Fruit fly (Drosophila melanogaster) whole organism, prepupa: ENCODE measurements around the gene Osi24.

Source experiments
- Blimp-1 ChIP-seq: fragments of 200-800 bp; sonication (Bioruptor generic); optimal IDR thresholded peaks from 3 replicates; lab custom pipeline; 2017; ENCODE audit warnings: missing biosample characterization, missing genetic modification characterization, mild to moderate bottlenecking, moderate library complexity, missing genetic modification reagents
- CG10631 ChIP-seq: fragments of 200-800 bp; sonication (Bioruptor generic); optimal IDR thresholded peaks from 2 replicates; lab custom pipeline; 2016; ENCODE audit warnings: missing biosample characterization, missing genetic modification characterization
- CG10669 ChIP-seq: fragments of 200-800 bp; sonication (Bioruptor generic); optimal IDR thresholded peaks from 3 replicates; lab custom pipeline; 2018; ENCODE audit warnings: missing biosample characterization, mild to moderate bottlenecking, missing genetic modification characterization, moderate library complexity
- CG11762 ChIP-seq: fragments of 200-800 bp; sonication (Bioruptor generic); optimal IDR thresholded peaks from 3 replicates; lab custom pipeline; 2016; ENCODE audit warnings: missing biosample characterization, missing genetic modification characterization; ENCODE audit not compliant: insufficient read depth
- CG15336 ChIP-seq: fragments of 200-800 bp; sonication (Bioruptor generic); IDR thresholded peaks from 2 replicates; pipeline ENCODE4 v1.3.6; 2022; ENCODE audit warnings: missing biosample characterization, missing genetic modification characterization
- CG1621 ChIP-seq: fragments of 200-800 bp; sonication (Bioruptor generic); optimal IDR thresholded peaks from 3 replicates; lab custom pipeline; 2018; ENCODE audit warnings: missing biosample characterization, mild to moderate bottlenecking, missing genetic modification characterization
- CG16779 ChIP-seq: fragments of 200-800 bp; sonication (Bioruptor generic); optimal IDR thresholded peaks from 3 replicates; lab custom pipeline; 2017; ENCODE audit warnings: missing biosample characterization, mild to moderate bottlenecking, missing genetic modification characterization
- CG31627 ChIP-seq: fragments of 200-800 bp; sonication (Bioruptor generic); optimal IDR thresholded peaks from 3 replicates; lab custom pipeline; 2016; ENCODE audit warnings: missing biosample characterization, missing genetic modification characterization
- CG32006 ChIP-seq: fragments of 200-800 bp; sonication (Bioruptor generic); optimal IDR thresholded peaks from 3 replicates; lab custom pipeline; 2017; ENCODE audit warnings: missing biosample characterization, mild to moderate bottlenecking, missing genetic modification characterization
- CG3919 ChIP-seq: fragments of 200-800 bp; sonication (Bioruptor generic); optimal IDR thresholded peaks from 3 replicates; lab custom pipeline; 2016; ENCODE audit warnings: missing biosample characterization, missing genetic modification characterization
- CG4318 ChIP-seq: fragments of 200-800 bp; sonication (Bioruptor generic); optimal IDR thresholded peaks from 3 replicates; lab custom pipeline; 2017; ENCODE audit warnings: missing biosample characterization, mild to moderate bottlenecking, missing genetic modification characterization
- CG6163 ChIP-seq: fragments of 200-800 bp; sonication (Bioruptor generic); IDR thresholded peaks from 3 replicates; pipeline ENCODE4 v1.3.6; 2022; ENCODE audit warnings: missing biosample characterization, missing genetic modification characterization
- CG6276 ChIP-seq: fragments of 200-800 bp; sonication (Bioruptor generic); optimal IDR thresholded peaks from 2 replicates; lab custom pipeline; 2017; ENCODE audit warnings: missing biosample characterization, mild to moderate bottlenecking, missing genetic modification characterization
- CG6792 ChIP-seq: fragments of 200-800 bp; sonication (Bioruptor generic); optimal IDR thresholded peaks from 3 replicates; lab custom pipeline; 2016; ENCODE audit warnings: missing biosample characterization, missing genetic modification characterization
- CG7368 ChIP-seq: fragments of 200-800 bp; sonication (Bioruptor generic); optimal IDR thresholded peaks from 3 replicates; lab custom pipeline; 2016; ENCODE audit warnings: missing biosample characterization, missing genetic modification characterization
- CG8119 ChIP-seq: fragments of 200-800 bp; sonication (Bioruptor generic); IDR thresholded peaks from 3 replicates; pipeline ENCODE4 v1.3.6; 2022; ENCODE audit warnings: missing biosample characterization, missing genetic modification characterization
- CG8319 ChIP-seq: fragments of 200-800 bp; sonication (Bioruptor generic); optimal IDR thresholded peaks from 3 replicates; lab custom pipeline; 2016; ENCODE audit warnings: missing biosample characterization, missing genetic modification characterization
- CG8632 ChIP-seq: fragments of 200-800 bp; sonication (Bioruptor generic); optimal IDR thresholded peaks from 3 replicates; lab custom pipeline; 2016; ENCODE audit warnings: missing biosample characterization, missing genetic modification characterization
- Eip78C ChIP-seq: fragments of 200-800 bp; sonication (Bioruptor generic); peaks from one replicate; lab custom pipeline; 2016; ENCODE audit warnings: missing biosample characterization, missing genetic modification characterization
- Eip93F ChIP-seq: fragments of 200-800 bp; sonication (Bioruptor generic); optimal IDR thresholded peaks from 2 replicates; lab custom pipeline; 2016; ENCODE audit warnings: missing biosample characterization, mild to moderate bottlenecking, missing genetic modification characterization
- Hr38 ChIP-seq: sonication (Bioruptor generic); optimal IDR thresholded peaks from 2 replicates; lab custom pipeline; 2016; ENCODE audit warnings: missing biosample characterization, missing genetic modification characterization
- Hr4 ChIP-seq: fragments of 200-800 bp; sonication (Bioruptor generic); optimal IDR thresholded peaks from 3 replicates; lab custom pipeline; 2016; ENCODE audit warnings: missing biosample characterization, missing genetic modification characterization
- Met ChIP-seq: fragments of 200-800 bp; sonication (Bioruptor generic); optimal IDR thresholded peaks from 3 replicates; lab custom pipeline; 2016; ENCODE audit warnings: missing biosample characterization, missing genetic modification characterization
- OdsH ChIP-seq: fragments of 200-800 bp; sonication (Bioruptor generic); optimal IDR thresholded peaks from 3 replicates; lab custom pipeline; 2016; ENCODE audit warnings: missing biosample characterization, missing genetic modification characterization
- Smox ChIP-seq: fragments of 200-800 bp; sonication (Bioruptor generic); optimal IDR thresholded peaks from 3 replicates; lab custom pipeline; 2016; ENCODE audit warnings: missing biosample characterization, missing genetic modification characterization
- Sox14 ChIP-seq: fragments of 200-800 bp; sonication (Bioruptor generic); optimal IDR thresholded peaks from 3 replicates; lab custom pipeline; 2016; ENCODE audit warnings: missing biosample characterization, missing genetic modification characterization
- Sox15 ChIP-seq: fragments of 200-800 bp; sonication (Bioruptor generic); optimal IDR thresholded peaks from 3 replicates; lab custom pipeline; 2016; ENCODE audit warnings: missing biosample characterization, missing genetic modification characterization
- achi ChIP-seq: fragments of 200-800 bp; sonication (Bioruptor generic); optimal IDR thresholded peaks from 3 replicates; lab custom pipeline; 2016; ENCODE audit warnings: missing biosample characterization, missing genetic modification characterization
- acj6 ChIP-seq: fragments of 200-800 bp; sonication (Bioruptor generic); optimal IDR thresholded peaks from 3 replicates; lab custom pipeline; 2016; ENCODE audit warnings: missing biosample characterization, missing genetic modification characterization
- eg ChIP-seq: fragments of 200-800 bp; sonication (Bioruptor generic); IDR thresholded peaks from 3 replicates; pipeline ENCODE4 v1.3.6; 2022; ENCODE audit warnings: missing biosample characterization, missing genetic modification characterization
- esn ChIP-seq: fragments of 200-800 bp; sonication (Bioruptor generic); optimal IDR thresholded peaks from 2 replicates; lab custom pipeline; 2016; ENCODE audit warnings: missing biosample characterization, mild to moderate bottlenecking, missing genetic modification characterization, moderate library complexity
- lz ChIP-seq: fragments of 200-800 bp; sonication (Bioruptor generic); optimal IDR thresholded peaks from 3 replicates; lab custom pipeline; 2016; ENCODE audit warnings: missing biosample characterization, missing genetic modification characterization
- pdm3 ChIP-seq: fragments of 200-800 bp; sonication (Bioruptor generic); optimal IDR thresholded peaks from 3 replicates; lab custom pipeline; 2016; ENCODE audit warnings: missing biosample characterization, missing genetic modification characterization
- salr ChIP-seq, 2 experiments: fragments of 200-800 bp; sonication (Bioruptor generic); optimal IDR thresholded peaks; 3 replicates each; lab custom pipeline; 2016 to 2018; ENCODE audit warnings: missing biosample characterization in 2 of 2, missing genetic modification characterization in 2 of 2, mild to moderate bottlenecking in 1 of 2
- spab ChIP-seq: fragments of 200-800 bp; sonication (Bioruptor generic); optimal IDR thresholded peaks from 2 replicates; lab custom pipeline; 2017; ENCODE audit warnings: missing biosample characterization, mild to moderate bottlenecking, missing genetic modification characterization, missing genetic modification reagents
- ss ChIP-seq, 2 experiments: fragments of 200-800 bp; sonication (Bioruptor generic); optimal IDR thresholded peaks; 2 replicates in 1 of 2; 3 replicates in 1 of 2; lab custom pipeline; 2017 to 2018; ENCODE audit warnings: mild to moderate bottlenecking in 2 of 2, missing biosample characterization in 2 of 2, missing genetic modification characterization in 2 of 2, moderate library complexity in 1 of 2
- svp ChIP-seq: fragments of 200-800 bp; sonication (Bioruptor generic); peaks from one replicate; lab custom pipeline; 2016; ENCODE audit warnings: missing biosample characterization, missing genetic modification characterization

Osi24 gene

DNA sequence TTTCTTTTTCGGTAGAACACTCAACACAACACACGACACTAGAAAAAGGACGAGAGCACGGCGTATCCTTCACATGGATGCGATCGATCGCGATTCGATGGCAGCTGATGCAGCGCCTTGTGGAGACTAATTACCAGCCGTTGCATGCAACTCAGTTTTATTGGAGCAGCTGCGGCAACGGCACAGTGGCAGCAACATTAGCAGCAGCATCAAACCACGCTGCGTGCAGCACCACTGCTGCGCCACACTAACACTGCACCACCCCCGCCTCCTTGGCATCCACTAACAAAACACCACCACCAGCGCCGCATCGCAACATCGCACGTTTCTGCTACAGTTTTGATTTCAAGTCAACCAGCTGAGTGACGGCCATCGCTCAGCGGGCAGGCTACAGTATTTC, 23.1 kb downstream of the Osi24 start, which contains the start of gene Osi4:
Osi4 (minus strand) TSS at position 101 of the 400 bp plus-strand sequence.
- TF ChIP-seq Smox: no peak
- no peak for TF ChIP-seq Sox15
- no peak for TF ChIP-seq CG6792 (GFP tag; lab: Kevin White, UChicago)
- no peak for TF ChIP-seq spab (GFP tag; lab: Kevin White, UChicago)

- TF ChIP-seq CG8319 (GFP tag; lab: Kevin White, UChicago): no peak
- TF ChIP-seq Eip93F: no peak
- no peak for TF ChIP-seq CG7368 (GFP tag; lab: Kevin White, UChicago)
- peak; percentile 66 for TF ChIP-seq CG4318 (GFP tag; lab: Kevin White, UChicago)
- TF ChIP-seq CG32006 (GFP tag; lab: Kevin White, UChicago): peak; percentile 77
- no peak for TF ChIP-seq eg (GFP tag; lab: Robert Waterston, UW)
- peak; percentile 68 for TF ChIP-seq Eip78C (GFP tag; lab: Kevin White, UChicago)
- TF ChIP-seq pdm3 (GFP tag; lab: Kevin White, UChicago): no peak
- peak; percentile 18 for TF ChIP-seq acj6 (GFP tag; lab: Kevin White, UChicago)
- TF ChIP-seq ss (GFP tag; optimal IDR thresholded peaks at IDR 0.05; lab: Kevin White, UChicago): no peak
- 0 out of 2 replicates have a peak, but pooled peaks have one; percentile 25 for TF ChIP-seq CG15336 (GFP tag; lab: Robert Waterston, UW)
- no peak for TF ChIP-seq CG31627
- peak; percentile 5 for TF ChIP-seq CG3919
- TF ChIP-seq OdsH (GFP tag; lab: Kevin White, UChicago): peak; percentile 10
- TF ChIP-seq CG6163 (GFP tag; lab: Robert Waterston, UW): no peak
- TF ChIP-seq CG6792 (GFP tag; lab: Kevin White, UChicago): no peak
- TF ChIP-seq CG6276 (GFP tag; lab: Kevin White, UChicago): peak; percentile 33
- peak; percentile 44; the same call in 1 of the 3 replicates for TF ChIP-seq CG8119 (GFP tag; lab: Robert Waterston, UW)
- peak; percentile 5 for TF ChIP-seq CG8632 (GFP tag; lab: Kevin White, UChicago)
- no peak for TF ChIP-seq Sox14 (GFP tag; lab: Kevin White, UChicago)
- TF ChIP-seq CG11762 (GFP tag; lab: Kevin White, UChicago): no peak
- peak; percentile 26 for TF ChIP-seq Hr4 (GFP tag; lab: Kevin White, UChicago)
- TF ChIP-seq CG10669 (GFP tag; lab: Kevin White, UChicago): no peak
- peak in 1 of 2 experiments; percentile 21 for TF ChIP-seq salr (GFP tag; optimal IDR thresholded peaks at IDR 0.05; lab: Kevin White, UChicago)
- no peak for TF ChIP-seq svp (GFP tag; lab: Kevin White, UChicago)
- TF ChIP-seq CG16779 (tag; lab: Kevin White, UChicago): no peak
- TF ChIP-seq achi: peak; percentile 40
- TF ChIP-seq, all 60 proteins: peak for 13
These were observed 23.5 kb downstream of the Osi24 start for dm6 chr3R:6222119-6222518.

DNA sequence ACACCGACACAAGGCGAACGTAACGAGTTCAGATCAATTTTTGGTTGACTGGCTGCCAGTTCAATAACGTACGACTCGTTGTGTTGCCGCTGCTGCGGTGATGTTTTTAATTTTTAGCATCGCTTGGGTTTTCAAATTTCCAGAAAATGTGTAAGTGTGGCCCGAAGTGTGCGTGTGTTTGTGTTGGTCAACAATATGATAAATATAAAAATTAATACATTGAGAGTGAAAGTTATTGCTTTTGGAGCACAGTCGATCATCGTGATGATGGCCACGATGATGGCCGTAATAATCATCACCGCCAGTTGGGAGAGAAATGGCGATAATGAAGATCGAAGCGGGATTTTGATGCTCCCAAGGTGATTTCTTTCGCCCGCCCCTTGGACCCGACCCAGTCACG, 27.5 kb downstream of the Osi24 start:
- TF ChIP-seq CG10631 (GFP tag; lab: Kevin White, UChicago) (no peak), Blimp-1 (peak; percentile 59), Hr38 (GFP tag; lab: Kevin White, UChicago) (no peak), Met (no peak), lz (GFP tag; lab: Kevin White, UChicago) (no peak), CG4318 (GFP tag; lab: Kevin White, UChicago) (no peak), Eip78C (GFP tag; lab: Kevin White, UChicago) (peak; percentile 9)

DNA sequence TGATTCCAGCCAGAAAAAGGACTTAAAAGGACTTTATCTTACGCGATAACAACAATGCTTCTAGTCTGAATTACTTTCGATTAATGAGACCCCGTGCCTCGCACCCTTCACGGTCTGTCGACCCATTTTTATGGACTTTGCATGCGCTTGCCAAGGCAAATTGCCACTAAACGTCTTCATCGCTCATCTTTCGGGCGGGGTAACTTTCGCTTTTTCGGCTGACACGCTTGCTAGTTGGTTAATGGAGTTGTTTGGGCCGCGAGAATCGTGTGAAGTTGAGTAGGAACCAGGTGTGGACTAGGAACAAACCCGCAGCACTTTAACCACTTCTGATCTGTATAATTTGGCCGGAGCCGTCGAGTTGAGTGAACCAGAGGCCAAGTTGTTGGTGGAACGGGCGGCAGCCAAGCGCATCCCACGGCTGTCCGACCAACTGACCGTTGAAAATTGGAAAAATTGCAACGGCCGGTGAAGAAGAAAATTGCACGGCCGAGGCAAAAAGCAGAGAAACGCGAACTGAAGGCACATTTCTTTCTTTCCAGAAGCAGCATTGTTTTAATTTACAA, 28.5 kb downstream of the Osi24 start, which contains the start of gene Osi5:
Osi5 (plus strand) TSS at position 516 of the 566 bp plus-strand sequence.
- TF ChIP-seq spab (GFP tag; lab: Kevin White, UChicago): no peak
- TF ChIP-seq esn (GFP tag; lab: Kevin White, UChicago): no peak
- TF ChIP-seq CG31627: no peak
- no peak for TF ChIP-seq lz (GFP tag; lab: Kevin White, UChicago)
- peak in 1 of 2 experiments; percentile 16 for TF ChIP-seq ss (GFP tag; optimal IDR thresholded peaks at IDR 0.05; lab: Kevin White, UChicago)
- no peak for TF ChIP-seq pdm3 (GFP tag; lab: Kevin White, UChicago)
- TF ChIP-seq CG1621 (tag; lab: Kevin White, UChicago): no peak
- no peak for TF ChIP-seq CG4318 (GFP tag; lab: Kevin White, UChicago)
